Fruit fly (Drosophila melanogaster) whole organism, embryonic: ENCODE results near the gene cni.

ENCODE experiments used
- Adf1 ChIP-seq: fragments of 200-800 bp; sonication (Bioruptor generic); IDR thresholded peaks from 2 replicates; pipeline ENCODE4 v1.3.6; 2022; ENCODE audit warnings: missing biosample characterization, missing genetic modification characterization
- Bgb ChIP-seq: fragments of 200-800 bp; sonication (Bioruptor generic); IDR thresholded peaks from 2 replicates; pipeline ENCODE4 v1.3.6; 2022; ENCODE audit warnings: missing biosample characterization, missing genetic modification characterization; ENCODE audit not compliant: partially characterized antibody
- BtbVII ChIP-seq: fragments of 200-800 bp; sonication (Bioruptor generic); optimal IDR thresholded peaks from 3 replicates; lab custom pipeline; 2017; ENCODE audit warnings: missing biosample characterization, mild to moderate bottlenecking, missing genetic modification characterization
- CG10274 ChIP-seq: fragments of 200-800 bp; sonication (Bioruptor generic); optimal IDR thresholded peaks from 3 replicates; lab custom pipeline; 2017; ENCODE audit warnings: missing biosample characterization, mild to moderate bottlenecking, missing genetic modification characterization
- CG10366 ChIP-seq: fragments of 200-800 bp; sonication (Bioruptor generic); IDR thresholded peaks from 2 replicates; pipeline ENCODE4 v1.3.6; 2022; ENCODE audit warnings: missing biosample characterization, missing genetic modification characterization
- CG10431 ChIP-seq: fragments of 200-800 bp; sonication (Bioruptor generic); optimal IDR thresholded peaks from 3 replicates; lab custom pipeline; 2018; ENCODE audit warnings: missing biosample characterization, mild to moderate bottlenecking, missing genetic modification characterization
- CG11093 ChIP-seq: fragments of 200-800 bp; sonication (Bioruptor generic); IDR thresholded peaks from 3 replicates; pipeline ENCODE4 v1.3.6; 2022; ENCODE audit warnings: missing biosample characterization, missing genetic modification characterization
- CG11696 ChIP-seq: fragments of 200-800 bp; sonication (Bioruptor generic); IDR thresholded peaks from 2 replicates; pipeline ENCODE4 v1.3.6; 2022; ENCODE audit warnings: missing biosample characterization, missing genetic modification characterization
- CG12104 ChIP-seq: fragments of 200-800 bp; sonication (Bioruptor generic); optimal IDR thresholded peaks from 3 replicates; lab custom pipeline; 2016; ENCODE audit warnings: missing biosample characterization, missing genetic modification characterization
- CG12744 ChIP-seq: fragments of 200-800 bp; sonication (Bioruptor generic); optimal IDR thresholded peaks from 2 replicates; lab custom pipeline; 2016; ENCODE audit warnings: missing biosample characterization, missing genetic modification characterization
- CG13775 ChIP-seq: fragments of 200-800 bp; sonication (Bioruptor generic); optimal IDR thresholded peaks from 3 replicates; lab custom pipeline; 2017; ENCODE audit warnings: missing biosample characterization, mild to moderate bottlenecking, missing genetic modification characterization
- CG14014 ChIP-seq: fragments of 200-800 bp; sonication (Bioruptor generic); IDR thresholded peaks from 2 replicates; pipeline ENCODE4 v1.3.6; 2022; ENCODE audit warnings: missing biosample characterization, missing genetic modification characterization
- CG15011 ChIP-seq: fragments of 200-800 bp; sonication (Bioruptor generic); optimal IDR thresholded peaks from 3 replicates; lab custom pipeline; 2018; ENCODE audit warnings: missing biosample characterization, mild to moderate bottlenecking, missing genetic modification characterization
- CG17186 ChIP-seq: fragments of 200-800 bp; sonication (Bioruptor generic); optimal IDR thresholded peaks from 3 replicates; lab custom pipeline; 2017; ENCODE audit warnings: missing biosample characterization, missing genetic modification reagents, missing genetic modification characterization
- CG17328 ChIP-seq: fragments of 200-800 bp; sonication (Bioruptor generic); IDR thresholded peaks from 2 replicates; pipeline ENCODE4 v1.3.6; 2022; ENCODE audit warnings: missing biosample characterization, missing genetic modification characterization
- CG17385 ChIP-seq: fragments of 200-800 bp; sonication (Bioruptor generic); optimal IDR thresholded peaks from 3 replicates; lab custom pipeline; 2018; ENCODE audit warnings: missing biosample characterization, mild to moderate bottlenecking, missing genetic modification characterization
- CG17568 ChIP-seq: fragments of 200-800 bp; sonication (Bioruptor generic); optimal IDR thresholded peaks from 2 replicates; lab custom pipeline; 2018; ENCODE audit warnings: missing biosample characterization, mild to moderate bottlenecking, missing genetic modification characterization, moderate library complexity
- CG18764 ChIP-seq: fragments of 200-800 bp; sonication (Bioruptor generic); optimal IDR thresholded peaks from 3 replicates; lab custom pipeline; 2016; ENCODE audit warnings: missing biosample characterization, missing genetic modification characterization
- CG2116 ChIP-seq: fragments of 200-800 bp; sonication (Bioruptor generic); optimal IDR thresholded peaks from 3 replicates; lab custom pipeline; 2018; ENCODE audit warnings: missing biosample characterization, mild to moderate bottlenecking, missing genetic modification characterization
- CG2889 ChIP-seq: fragments of 200-800 bp; sonication (Bioruptor generic); IDR thresholded peaks from 3 replicates; pipeline ENCODE4 v1.3.6; 2022; ENCODE audit warnings: missing biosample characterization, missing genetic modification characterization
- CG31224 ChIP-seq: fragments of 200-800 bp; sonication (Bioruptor generic); IDR thresholded peaks from 2 replicates; pipeline ENCODE4 v1.3.6; 2022; ENCODE audit warnings: missing biosample characterization, missing genetic modification characterization
- CG3726 ChIP-seq: fragments of 200-800 bp; sonication (Bioruptor generic); IDR thresholded peaks from 3 replicates; pipeline ENCODE4, ENCODE4 v1.3.6; 2022; ENCODE audit warnings: missing biosample characterization, missing genetic modification characterization
- CG4328 ChIP-seq: fragments of 200-800 bp; sonication (Bioruptor generic); optimal IDR thresholded peaks from 3 replicates; lab custom pipeline; 2017; ENCODE audit warnings: missing biosample characterization, missing genetic modification reagents, missing genetic modification characterization
- CG6254 ChIP-seq: fragments of 200-800 bp; sonication (Bioruptor generic); optimal IDR thresholded peaks from 3 replicates; lab custom pipeline; 2017; ENCODE audit warnings: mild to moderate bottlenecking, missing biosample characterization, missing genetic modification reagents, missing genetic modification characterization
- CG7357 ChIP-seq: fragments of 200-800 bp; sonication (Bioruptor generic); IDR thresholded peaks from 3 replicates; pipeline ENCODE4 v1.3.6; 2022; ENCODE audit warnings: missing biosample characterization, missing genetic modification characterization
- CG7928 ChIP-seq: fragments of 200-800 bp; sonication (Bioruptor generic); optimal IDR thresholded peaks from 2 replicates; lab custom pipeline; 2017; ENCODE audit warnings: missing biosample characterization, mild to moderate bottlenecking, missing genetic modification characterization
- CG8388 ChIP-seq: fragments of 200-800 bp; sonication (Bioruptor generic); optimal IDR thresholded peaks from 2 replicates; lab custom pipeline; 2019; ENCODE audit warnings: missing biosample characterization, mild to moderate bottlenecking, missing genetic modification characterization, moderate library complexity
- CG9215 ChIP-seq: fragments of 200-800 bp; sonication (Bioruptor generic); IDR thresholded peaks from 2 replicates; pipeline ENCODE4 v1.3.6; 2022; ENCODE audit warnings: missing biosample characterization, missing genetic modification characterization
- CG9797 ChIP-seq: fragments of 200-800 bp; sonication (Bioruptor generic); optimal IDR thresholded peaks from 3 replicates; lab custom pipeline; 2018; ENCODE audit warnings: missing biosample characterization, mild to moderate bottlenecking, missing genetic modification characterization
- Dref ChIP-seq: fragments of 200-800 bp; sonication (Bioruptor generic); IDR thresholded peaks from 2 replicates; pipeline ENCODE4 v1.3.6; 2022; ENCODE audit warnings: missing biosample characterization, missing genetic modification characterization
- GATAe ChIP-seq: fragments of 200-800 bp; sonication (Bioruptor generic); conservative IDR thresholded peaks from 2 replicates; pipeline ENCODE4 v1.3.6; 2022; ENCODE audit warnings: missing biosample characterization, missing genetic modification characterization
- Hey ChIP-seq: fragments of 200-800 bp; sonication (Bioruptor generic); optimal IDR thresholded peaks from 3 replicates; lab custom pipeline; 2018; ENCODE audit warnings: missing biosample characterization, mild to moderate bottlenecking, missing genetic modification characterization
- Lim3 ChIP-seq: fragments of 200-800 bp; sonication (Bioruptor generic); IDR thresholded peaks from 2 replicates; pipeline ENCODE4 v1.3.6; 2022; ENCODE audit warnings: missing biosample characterization, missing genetic modification characterization
- NFAT ChIP-seq: fragments of 200-800 bp; sonication (Bioruptor generic); IDR thresholded peaks from 2 replicates; pipeline ENCODE4 v1.3.6; 2022; ENCODE audit warnings: missing biosample characterization, missing genetic modification characterization
- Poxn ChIP-seq: fragments of 200-800 bp; sonication (Bioruptor generic); IDR thresholded peaks from 2 replicates; pipeline ENCODE4 v1.3.6; 2022; ENCODE audit warnings: missing biosample characterization, missing genetic modification characterization
- Rx ChIP-seq: fragments of 200-800 bp; sonication (Bioruptor generic); IDR thresholded peaks from 2 replicates; pipeline ENCODE4 v1.3.6; 2022; ENCODE audit warnings: missing biosample characterization, missing genetic modification characterization
- Taf1 ChIP-seq: fragments of 200-800 bp; sonication (Bioruptor generic); IDR thresholded peaks from 2 replicates; pipeline ENCODE4 v1.3.6; 2022; ENCODE audit warnings: missing biosample characterization, missing genetic modification characterization
- Usf ChIP-seq: fragments of 200-800 bp; sonication (Bioruptor generic); optimal IDR thresholded peaks from 2 replicates; lab custom pipeline; 2017; ENCODE audit warnings: missing genotype, missing biosample characterization, missing genetic modification characterization
- Xbp1 ChIP-seq: fragments of 200-800 bp; sonication (Bioruptor generic); optimal IDR thresholded peaks from 3 replicates; lab custom pipeline; 2016; ENCODE audit warnings: missing biosample characterization, mild to moderate bottlenecking, missing genetic modification characterization
- btn ChIP-seq: fragments of 200-800 bp; sonication (Bioruptor generic); optimal IDR thresholded peaks from 2 replicates; lab custom pipeline; 2016; ENCODE audit warnings: missing biosample characterization, missing genetic modification characterization
- crol ChIP-seq: fragments of 200-800 bp; sonication (Bioruptor generic); IDR thresholded peaks from 2 replicates; pipeline ENCODE4 v1.3.6; 2022; ENCODE audit warnings: missing biosample characterization, missing genetic modification characterization
- fd64A ChIP-seq: fragments of 200-800 bp; sonication (Bioruptor generic); optimal IDR thresholded peaks from 3 replicates; lab custom pipeline; 2018; ENCODE audit warnings: missing biosample characterization, mild to moderate bottlenecking, missing genetic modification characterization
- gcm ChIP-seq: fragments of 200-800 bp; sonication (Bioruptor generic); optimal IDR thresholded peaks from 2 replicates; lab custom pipeline; 2019; ENCODE audit warnings: missing biosample characterization, mild to moderate bottlenecking, missing genetic modification characterization, moderate library complexity
- her ChIP-seq: fragments of 200-800 bp; sonication (Bioruptor generic); optimal IDR thresholded peaks from 2 replicates; lab custom pipeline; 2016; ENCODE audit warnings: missing biosample characterization, missing genetic modification characterization
- org-1 ChIP-seq: fragments of 200-800 bp; sonication (Bioruptor generic); optimal IDR thresholded peaks from 2 replicates; lab custom pipeline; 2017; ENCODE audit warnings: missing biosample characterization, missing genetic modification characterization
- pb ChIP-seq: fragments of 200-800 bp; sonication (Bioruptor generic); optimal IDR thresholded peaks from 3 replicates; lab custom pipeline; 2016; ENCODE audit warnings: missing biosample characterization, missing genetic modification characterization
- pho ChIP-seq: fragments of 200-800 bp; sonication (Bioruptor generic); optimal IDR thresholded peaks from 2 replicates; lab custom pipeline; 2016; ENCODE audit warnings: missing biosample characterization, missing genetic modification characterization
- run ChIP-seq: fragments of 200-800 bp; sonication (Bioruptor generic); optimal IDR thresholded peaks from 3 replicates; lab custom pipeline; 2018; ENCODE audit warnings: missing biosample characterization, mild to moderate bottlenecking, missing genetic modification characterization
- ttk ChIP-seq: fragments of 200-800 bp; sonication (Bioruptor generic); IDR thresholded peaks from 2 replicates; pipeline ENCODE4 v2.1.2; 2022; ENCODE audit warnings: missing biosample characterization, missing genetic modification characterization
- zen2 ChIP-seq: fragments of 200-800 bp; sonication (Bioruptor generic); IDR thresholded peaks from 3 replicates; pipeline ENCODE4 v1.3.6; 2022; ENCODE audit warnings: missing biosample characterization, missing genetic modification characterization; ENCODE audit not compliant: partially characterized antibody

The cni gene

dm6 chr2L:16299466-16300311 is 10.8 kb downstream of the cni start, which contains the start of the genes heix and CG17328 (continued):
- TF ChIP-seq CG3726 (GFP tag; lab: Robert Waterston, UW) (no peak), Xbp1 (GFP tag; lab: Kevin White, UChicago) (peak; percentile 81), CG7928 (GFP tag; lab: Kevin White, UChicago) (peak; percentile 96), CG12104 (GFP tag; lab: Kevin White, UChicago) (peak; percentile 78), Taf1 (GFP tag; lab: Robert Waterston, UW) (peak; percentile 69; the same call in 1 of the 2 replicates), CG13775 (GFP tag; lab: Kevin White, UChicago) (peak; percentile 79), CG17568 (GFP tag; lab: Kevin White, UChicago) (peak; percentile 42), Usf (GFP tag; lab: Kevin White, UChicago) (peak; percentile 33), Hey (no peak), CG31224 (peak; percentile 44; the same call in 1 of the 2 replicates), zen2 (GFP tag; lab: Robert Waterston, UW) (no peak), CG17385 (GFP tag; lab: Kevin White, UChicago) (peak; percentile 58), pb (GFP tag; lab: Kevin White, UChicago) (peak; percentile 11), CG12744 (peak; percentile 35), Rx (GFP tag; lab: Robert Waterston, UW) (peak; percentile 52), Poxn (GFP tag; lab: Robert Waterston, UW) (peak; percentile 39; the same call in 1 of the 2 replicates), CG17328 (GFP tag; lab: Robert Waterston, UW) (peak; percentile 85), CG18764 (GFP tag; lab: Kevin White, UChicago) (peak; percentile 49), run (tag; lab: Kevin White, UChicago) (no peak), CG4328 (GFP tag; lab: Kevin White, UChicago) (peak; percentile 60), her (GFP tag; lab: Kevin White, UChicago) (no peak), CG10274 (GFP tag; lab: Kevin White, UChicago) (no peak), CG10366 (GFP tag; lab: Robert Waterston, UW) (peak; percentile 70; the same call in 1 of the 2 replicates), Lim3 (no peak), CG17186 (GFP tag; lab: Kevin White, UChicago) (peak; percentile 61), fd64A (GFP tag; lab: Kevin White, UChicago) (no peak), CG14014 (GFP tag; lab: Robert Waterston, UW) (peak; percentile 78), CG6254 (GFP tag; lab: Kevin White, UChicago) (no peak), Adf1 (GFP tag; lab: Robert Waterston, UW) (no peak), CG11696 (GFP tag; lab: Robert Waterston, UW) (no peak; the same call in 1 of the 2 replicates), Bgb (GFP tag; lab: Robert Waterston, UW) (no peak; the same call in 1 of the 2 replicates), GATAe (GFP tag; lab: Robert Waterston, UW) (no peak), CG2116 (GFP tag; lab: Kevin White, UChicago) (peak; percentile 75), gcm (GFP tag; lab: Kevin White, UChicago) (peak; percentile 30), CG7357 (GFP tag; lab: Robert Waterston, UW) (peak; percentile 34; the same call in 1 of the 3 replicates), crol (GFP tag; lab: Robert Waterston, UW) (peak; percentile 93), NFAT (peak; percentile 84), CG11093 (GFP tag; lab: Robert Waterston, UW) (peak; percentile 61; the same call in 2 of the 3 replicates), BtbVII (GFP tag; lab: Kevin White, UChicago) (peak; percentile 39), CG9215 (GFP tag; lab: Robert Waterston, UW) (peak; percentile 72), CG15011 (no peak), Dref (GFP tag; lab: Robert Waterston, UW) (no peak), CG8388 (GFP tag; lab: Kevin White, UChicago) (peak; percentile 43), btn (GFP tag; lab: Kevin White, UChicago) (no peak), org-1 (GFP tag; lab: Kevin White, UChicago) (peak; percentile 20), pho (peak; percentile 50), ttk (peak; percentile 68), CG10431 (GFP tag; lab: Kevin White, UChicago) (no peak), CG2889 (no peak), CG9797 (GFP tag; lab: Kevin White, UChicago) (peak; percentile 75)
